Worm (Caenorhabditis elegans) whole organism, L4/young adult: ENCODE measurements around the gene C55A6.12.

ENCODE experiments used
- W03F9.2 ChIP-seq: fragments of 150-350 bp; optimal IDR thresholded peaks from 2 replicates; lab custom pipeline; 2014; ENCODE audit warnings: missing biosample characterization, missing genetic modification characterization
- dao-5 ChIP-seq: sonication (generic microtip); optimal IDR thresholded peaks from 2 replicates; lab custom pipeline; 2016; ENCODE audit warnings: missing genotype, missing genetic modification characterization, moderate library complexity, missing compliant biosample characterization
- him-1 ChIP-seq: sonication (generic microtip); optimal IDR thresholded peaks from 2 replicates; lab custom pipeline; 2016; ENCODE audit warnings: missing genotype, missing genetic modification reagents, missing genetic modification characterization, missing compliant biosample characterization

Gene C55A6.12

DNA sequence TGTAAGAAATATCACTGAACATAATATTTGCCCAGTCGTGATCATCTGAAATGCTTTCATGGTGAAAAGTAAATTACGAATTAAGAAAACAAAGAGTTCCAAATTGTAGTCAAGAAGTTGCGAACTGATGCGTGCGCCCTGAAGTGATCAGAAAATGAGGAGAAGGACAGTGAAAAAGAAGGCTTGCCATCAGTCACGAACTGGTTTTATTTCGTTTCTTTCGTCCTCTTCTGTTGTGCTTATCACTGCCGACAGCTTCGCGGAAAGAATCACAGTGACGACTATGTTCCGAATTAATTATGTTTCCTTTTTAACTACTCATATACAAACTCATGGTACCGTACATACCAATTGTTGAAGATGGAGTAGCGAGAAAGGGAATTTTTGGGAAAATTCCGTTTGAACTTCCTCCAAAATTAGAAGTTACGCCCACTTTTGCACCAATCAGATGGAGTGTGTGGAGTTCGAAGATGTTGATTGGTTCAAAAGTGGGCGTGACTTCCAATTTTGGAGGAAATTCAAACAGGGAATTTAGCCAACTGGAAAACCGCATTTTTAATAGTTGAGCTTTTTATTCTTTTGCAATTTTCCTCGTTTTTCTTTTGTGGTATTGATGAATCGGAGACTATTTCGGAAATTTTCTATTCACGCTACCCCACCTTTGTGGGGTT, at the start of gene C55A6.12:
Gene C55A6.12, minus strand, starts transcription at position 51 of the 671 bp plus-strand sequence.
- TF ChIP-seq him-1 (tag; lab: Kevin White, UChicago) (no peak), W03F9.2 (tag; lab: Kevin White, UChicago) (no peak), dao-5 (no peak)

DNA sequence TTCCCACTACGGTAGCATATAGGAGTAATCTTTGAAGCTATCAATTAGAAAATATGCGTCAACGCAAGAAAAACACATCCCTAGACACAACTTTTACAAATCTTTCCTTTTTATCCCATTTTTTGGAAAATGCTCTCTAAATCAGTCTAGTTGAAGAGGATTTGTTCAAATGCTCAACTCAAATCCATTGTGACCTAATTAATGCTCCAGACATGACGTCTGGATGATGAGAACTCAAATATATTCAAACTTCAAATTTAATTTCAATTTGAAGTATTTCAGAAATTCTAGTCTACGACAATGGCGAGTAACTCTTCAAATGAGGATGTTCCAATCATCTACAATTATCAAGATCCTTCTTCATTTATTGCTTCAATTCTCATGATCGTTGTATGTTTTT, 49.4 kb upstream of the C55A6.12 start, which contains the start of gene srx-85:
Gene srx-85, plus strand, starts transcription at position 301 of the 400 bp plus-strand sequence.
- no peak for TF ChIP-seq him-1 (tag; lab: Kevin White, UChicago)

DNA sequence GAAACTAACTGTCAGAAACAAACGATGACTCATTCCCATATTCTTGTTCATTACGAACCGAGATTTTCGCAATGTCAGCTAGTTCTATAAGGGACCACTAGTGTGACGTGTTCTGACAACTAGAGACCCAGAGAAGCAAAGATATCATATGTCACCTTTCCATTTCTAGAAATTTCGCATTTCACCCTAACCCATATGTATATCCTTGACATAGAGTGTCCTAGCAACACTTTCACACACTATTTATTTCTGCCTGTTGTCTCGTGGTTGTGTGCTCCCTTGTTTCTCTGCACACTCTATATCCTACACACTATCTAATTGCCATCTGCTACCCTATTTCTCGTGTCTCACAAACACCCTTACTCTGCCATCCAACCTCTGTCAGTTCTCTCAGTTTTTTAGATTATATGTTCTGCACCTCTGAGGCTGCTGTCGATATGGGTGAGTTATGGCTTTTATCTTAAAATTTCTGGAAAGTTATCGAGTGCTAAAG, 46.0 kb upstream of the C55A6.12 start, which contains the start of the genes F38B7.17 and F38B7.3:
Gene F38B7.17, minus strand, starts transcription at position 51 of the 493 bp plus-strand sequence.
Gene F38B7.3, plus strand, starts transcription at position 194 of the 493 bp plus-strand sequence.
- TF ChIP-seq him-1 (tag; lab: Kevin White, UChicago) (no peak), dao-5 (no peak), W03F9.2 (tag; lab: Kevin White, UChicago) (no peak)

DNA sequence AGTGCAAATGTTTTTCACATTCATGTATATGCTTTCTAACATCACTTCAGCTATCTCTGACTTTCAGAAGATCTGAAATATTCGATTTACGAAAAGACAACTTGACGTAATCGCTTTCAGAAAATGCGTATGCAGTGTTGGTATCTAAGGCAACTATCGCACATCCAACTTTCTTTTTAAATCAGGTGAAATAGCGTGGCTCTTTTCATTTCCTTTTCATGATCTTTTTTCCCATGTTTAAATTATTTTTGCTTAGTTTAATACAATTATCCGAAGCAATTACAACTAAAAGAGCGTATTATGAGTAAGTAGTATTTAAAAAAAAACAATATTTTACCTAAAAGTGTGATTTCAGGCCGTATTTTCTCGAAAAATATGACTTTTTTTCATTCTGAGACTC, 43.9 kb upstream of the C55A6.12 start, which contains the start of gene F38B7.11:
Gene F38B7.11, plus strand, starts transcription at position 301 of the 400 bp plus-strand sequence.
- TF ChIP-seq dao-5 (no peak), W03F9.2 (tag; lab: Kevin White, UChicago) (no peak), him-1 (tag; lab: Kevin White, UChicago) (no peak)

DNA sequence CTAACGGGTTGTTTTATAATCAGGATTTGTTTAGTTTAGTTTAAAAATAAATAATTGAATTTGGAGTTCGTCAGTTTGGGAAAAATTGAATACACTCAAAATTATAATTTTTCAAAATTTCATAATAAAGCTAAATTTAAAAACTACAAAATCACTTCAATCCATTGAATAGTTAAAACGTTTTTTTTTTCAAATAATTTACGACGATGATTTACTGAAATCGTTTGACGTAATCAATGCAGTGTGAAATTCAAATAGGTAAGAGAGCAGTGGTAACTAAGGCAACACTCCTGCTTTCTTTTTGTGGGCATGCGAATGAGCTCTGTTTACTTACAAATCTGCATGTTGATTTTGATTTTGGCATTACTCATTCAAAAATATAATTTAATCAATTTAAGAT, 42.3 kb upstream of the C55A6.12 start, which contains the start of gene F38B7.10:
Gene F38B7.10, plus strand, starts transcription at position 301 of the 400 bp plus-strand sequence.
- TF ChIP-seq W03F9.2 (tag; lab: Kevin White, UChicago) = no peak
- TF ChIP-seq him-1 (tag; lab: Kevin White, UChicago) = no peak
- TF ChIP-seq dao-5 = no peak

DNA sequence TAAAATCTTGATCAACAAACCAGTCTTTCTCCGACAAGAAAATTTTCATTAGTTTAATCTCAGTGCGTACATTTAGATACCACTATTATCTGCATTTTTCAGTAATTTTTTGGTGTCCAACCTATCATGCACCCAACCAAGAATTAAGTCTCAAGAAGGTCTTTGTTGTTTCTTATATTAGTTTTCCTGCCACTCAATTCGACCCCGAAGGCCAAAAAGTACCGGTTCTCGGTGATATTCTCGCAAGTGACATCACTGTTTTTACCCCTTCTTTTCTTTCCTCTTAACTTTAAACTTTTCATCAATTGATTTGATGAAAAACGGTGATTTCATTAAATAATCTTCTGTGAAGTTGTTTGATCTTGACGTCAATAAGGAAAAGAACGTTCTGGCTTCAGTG, 40.6 kb upstream of the C55A6.12 start, which contains the start of gene F38B7.2:
Gene F38B7.2, plus strand, starts transcription at position 400 of the 400 bp plus-strand sequence.
- TF ChIP-seq him-1 (tag; lab: Kevin White, UChicago) (no peak), W03F9.2 (tag; lab: Kevin White, UChicago) (no peak), dao-5 (no peak)

DNA sequence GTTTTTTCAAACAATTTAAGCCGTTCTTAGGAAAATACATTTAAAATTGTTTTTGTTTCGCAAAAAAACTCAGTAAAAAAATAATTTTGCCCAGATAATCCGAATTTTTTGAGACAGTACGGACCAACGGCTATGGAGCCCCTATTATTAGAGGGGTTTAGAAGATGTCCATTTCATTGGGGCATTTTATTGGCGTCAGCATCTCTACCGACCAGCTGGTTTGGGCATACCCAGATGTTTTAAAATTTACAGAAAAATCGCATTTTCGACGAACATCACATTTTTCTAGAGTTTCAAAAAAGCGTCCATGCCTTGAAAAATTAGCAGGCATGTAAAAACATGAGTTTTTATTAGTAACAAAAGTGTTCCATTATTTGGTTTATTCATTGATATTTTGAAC, 38.4 kb upstream of the C55A6.12 start:
- TF ChIP-seq dao-5 (no peak), W03F9.2 (tag; lab: Kevin White, UChicago) (no peak), him-1 (tag; lab: Kevin White, UChicago) (no peak)

DNA sequence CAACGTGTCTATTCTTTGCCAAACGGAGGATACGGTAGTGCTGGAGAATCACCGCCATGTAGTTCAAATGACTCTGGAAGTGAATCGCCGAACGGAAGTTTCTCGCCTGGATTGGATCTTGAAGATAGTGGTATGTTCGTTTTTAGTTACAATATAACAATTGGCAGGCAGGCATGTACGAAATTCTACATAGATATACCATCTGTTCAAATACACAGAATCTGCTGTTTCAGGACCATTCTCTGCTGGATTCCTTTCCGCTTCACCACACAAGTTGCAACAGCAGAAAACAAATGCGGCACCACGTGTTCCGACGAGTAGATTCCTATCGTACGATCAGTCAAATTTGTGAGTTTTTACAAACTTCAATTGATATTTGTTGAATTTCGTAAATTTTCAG, 36.6 kb upstream of the C55A6.12 start:
- TF ChIP-seq him-1 (tag; lab: Kevin White, UChicago) (no peak), dao-5 (no peak), W03F9.2 (tag; lab: Kevin White, UChicago) (no peak)

DNA sequence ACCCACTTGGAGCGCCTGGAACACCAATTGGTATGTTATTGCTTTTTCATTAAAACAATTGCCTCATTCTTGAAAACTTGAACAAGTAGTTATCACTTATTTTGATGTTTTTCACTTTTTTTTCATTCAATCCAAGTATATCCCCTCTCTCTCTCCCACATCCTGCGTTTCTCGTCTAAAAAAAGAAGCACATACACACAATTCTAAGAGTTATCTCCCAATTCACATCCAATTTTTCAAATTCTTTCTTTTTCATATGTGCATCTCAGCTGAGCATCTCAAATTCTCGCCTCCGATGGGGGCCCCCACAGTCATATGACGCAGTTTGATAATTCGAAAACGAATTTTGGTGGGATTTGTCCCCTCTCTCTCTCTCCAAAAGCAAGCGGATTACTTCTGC, 33.7 kb upstream of the C55A6.12 start:
- TF ChIP-seq him-1 (tag; lab: Kevin White, UChicago) = no peak
- TF ChIP-seq dao-5 = no peak
- TF ChIP-seq W03F9.2 (tag; lab: Kevin White, UChicago) = no peak

DNA sequence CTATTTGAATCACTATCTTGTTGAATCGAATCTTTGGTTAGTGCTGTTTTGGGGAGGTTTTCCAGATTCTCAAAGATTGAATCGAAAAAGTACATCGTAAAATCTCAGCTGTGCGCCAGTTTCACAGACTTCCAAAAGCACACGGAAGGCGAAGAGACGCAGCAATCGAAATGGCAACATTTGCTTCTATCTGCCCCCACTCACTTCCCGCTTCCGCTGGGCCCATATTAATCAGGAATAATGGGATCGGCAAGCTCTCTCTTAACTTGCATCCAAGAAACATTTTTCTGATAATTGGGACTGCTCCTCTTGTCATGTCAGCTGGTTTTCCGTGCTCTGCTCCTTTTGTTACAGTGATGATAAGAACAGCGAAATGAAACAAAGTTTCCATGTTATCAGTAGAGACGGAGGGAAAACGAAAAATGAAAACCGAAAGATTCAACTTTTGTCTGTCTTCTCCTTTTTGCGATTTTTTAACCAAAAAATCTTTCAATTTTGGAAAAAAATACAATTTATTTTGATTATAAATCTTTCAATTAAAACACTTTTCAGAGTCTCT, 32.7 kb upstream of the C55A6.12 start:
- TF ChIP-seq W03F9.2 (tag; lab: Kevin White, UChicago) (peak; percentile 40), dao-5 (no peak)

DNA sequence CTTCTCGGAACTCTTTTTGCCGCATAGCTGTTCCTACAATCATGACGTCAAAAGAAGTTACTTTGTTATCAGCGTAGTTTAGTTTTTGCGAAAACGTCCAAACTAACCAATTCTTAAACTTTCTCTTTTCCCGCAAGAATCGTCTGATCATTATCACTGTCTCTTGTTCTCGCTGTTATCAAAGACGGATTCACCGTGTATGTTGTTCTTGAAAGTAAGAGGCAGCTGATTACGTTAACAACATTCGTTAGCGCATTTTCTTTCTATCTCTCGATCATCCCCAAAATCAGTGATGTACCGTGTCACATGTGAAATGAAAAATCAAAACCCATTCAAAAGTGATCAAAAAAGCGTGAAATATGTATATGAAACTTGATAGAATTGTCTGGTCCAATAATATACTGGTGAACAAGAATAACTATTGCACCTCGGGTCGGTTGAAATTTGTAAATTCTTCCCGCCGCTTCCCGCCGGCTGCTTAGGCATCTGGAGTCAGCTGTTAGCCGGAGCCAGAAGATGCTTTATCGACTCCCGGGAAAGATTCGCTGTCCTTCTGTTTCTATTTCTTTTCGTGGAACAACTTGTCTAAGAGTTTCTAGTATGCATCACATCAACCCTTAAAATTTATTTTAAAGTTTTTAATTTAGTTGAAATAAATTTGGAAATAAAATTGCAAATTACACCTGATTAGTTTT, 31.7 kb upstream of the C55A6.12 start:
- TF ChIP-seq him-1 (tag; lab: Kevin White, UChicago) = no peak
- TF ChIP-seq W03F9.2 (tag; lab: Kevin White, UChicago) = no peak
- no peak for TF ChIP-seq dao-5

DNA sequence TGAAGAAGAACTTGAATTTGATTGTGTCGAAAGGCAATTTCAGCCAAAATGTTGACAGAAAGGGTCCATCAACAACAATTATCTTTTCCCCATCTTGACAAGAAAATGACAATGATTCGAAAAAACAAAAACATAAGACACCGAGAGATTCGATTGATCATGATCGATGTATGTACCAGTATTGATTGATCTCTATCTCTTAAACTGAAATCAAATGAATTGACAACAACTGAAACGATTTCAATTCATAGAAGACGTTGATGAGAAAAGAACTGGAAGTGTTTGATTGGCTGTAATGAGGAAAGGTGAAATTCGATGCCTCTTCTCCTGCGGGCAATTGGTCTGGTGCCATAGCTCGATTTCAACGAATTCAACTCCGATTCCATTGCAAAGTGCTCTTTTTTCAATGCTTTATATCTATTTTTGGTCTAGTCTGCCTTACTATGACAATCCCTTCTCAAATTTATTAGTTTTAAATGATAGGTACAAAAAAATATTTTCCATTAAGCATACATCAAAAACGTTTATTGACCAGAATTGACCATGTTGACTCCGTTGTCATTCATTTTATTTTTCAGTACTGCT, 30.5 kb upstream of the C55A6.12 start:
- TF ChIP-seq W03F9.2 (tag; lab: Kevin White, UChicago) (no peak), dao-5 (no peak), him-1 (tag; lab: Kevin White, UChicago) (no peak)

DNA sequence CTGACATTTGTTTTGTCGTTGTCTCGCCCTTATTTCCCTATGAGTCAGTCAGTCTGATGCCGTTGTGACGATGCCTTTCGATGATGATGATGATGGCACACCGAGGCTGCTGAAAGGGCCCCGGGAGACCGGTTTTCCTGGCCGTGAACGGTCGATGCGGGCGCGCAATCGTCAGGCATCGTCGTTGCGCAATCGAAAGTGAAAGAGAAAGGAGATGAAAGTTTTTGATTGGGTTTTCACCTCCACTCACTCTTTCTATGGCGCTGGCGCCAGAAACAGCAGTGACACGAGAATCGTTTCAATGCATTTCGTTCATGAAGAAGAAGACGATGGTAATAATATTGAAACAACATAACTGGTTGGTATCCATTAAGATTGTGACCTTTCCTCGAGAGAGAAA, 30.0 kb upstream of the C55A6.12 start:
- TF ChIP-seq dao-5 (no peak), W03F9.2 (tag; lab: Kevin White, UChicago) (no peak), him-1 (tag; lab: Kevin White, UChicago) (no peak)
